Fruit fly (Drosophila melanogaster) whole organism, pupa: ENCODE results near the gene Cyp316a1.

Source experiments
- CG10348 ChIP-seq: fragments of 200-800 bp; sonication (Bioruptor generic); IDR thresholded peaks from 2 replicates; pipeline ENCODE4 v1.3.6; 2022; ENCODE audit warnings: missing biosample characterization, missing genetic modification characterization
- CG12605 ChIP-seq: fragments of 200-800 bp; sonication (Bioruptor generic); IDR thresholded peaks from 2 replicates; pipeline ENCODE4 v1.3.6; 2022; ENCODE audit warnings: missing biosample characterization, missing genetic modification characterization
- CG13204 ChIP-seq: fragments of 200-800 bp; sonication (Bioruptor generic); optimal IDR thresholded peaks from 2 replicates; lab custom pipeline; 2018; ENCODE audit warnings: missing biosample characterization, mild to moderate bottlenecking, missing genetic modification characterization, moderate library complexity
- CG14655 ChIP-seq: fragments of 200-800 bp; sonication (Bioruptor generic); optimal IDR thresholded peaks from 3 replicates; lab custom pipeline; 2017; ENCODE audit warnings: mild to moderate bottlenecking, missing biosample characterization, missing genetic modification reagents, missing genetic modification characterization
- CG15710 ChIP-seq: fragments of 200-800 bp; sonication (Bioruptor generic); optimal IDR thresholded peaks from 2 replicates; lab custom pipeline; 2018; ENCODE audit warnings: missing biosample characterization, mild to moderate bottlenecking, missing genetic modification characterization, moderate library complexity
- CG17806 ChIP-seq: fragments of 200-800 bp; sonication (Bioruptor generic); optimal IDR thresholded peaks from 2 replicates; lab custom pipeline; 2018; ENCODE audit warnings: missing biosample characterization, mild to moderate bottlenecking, missing genetic modification characterization, moderate library complexity
- CG32121 ChIP-seq: fragments of 200-800 bp; sonication (Bioruptor generic); IDR thresholded peaks from 2 replicates; pipeline ENCODE4 v1.3.6; 2022; ENCODE audit warnings: missing biosample characterization, missing genetic modification characterization
- CG34367 ChIP-seq: fragments of 200-800 bp; sonication (Bioruptor generic); optimal IDR thresholded peaks from 2 replicates; lab custom pipeline; 2018; ENCODE audit warnings: missing biosample characterization, mild to moderate bottlenecking, missing genetic modification characterization
- CG4496 ChIP-seq: fragments of 200-800 bp; sonication (Bioruptor generic); IDR thresholded peaks from 3 replicates; pipeline ENCODE4 v1.3.6; 2022; ENCODE audit warnings: missing biosample characterization, missing genetic modification characterization
- CG8159 ChIP-seq: fragments of 200-800 bp; sonication (Bioruptor generic); optimal IDR thresholded peaks from 3 replicates; lab custom pipeline; 2018; ENCODE audit warnings: missing biosample characterization, mild to moderate bottlenecking, missing genetic modification characterization, moderate library complexity
- CG8301 ChIP-seq: fragments of 200-800 bp; sonication (Bioruptor generic); optimal IDR thresholded peaks from 2 replicates; lab custom pipeline; 2018; ENCODE audit warnings: missing biosample characterization, mild to moderate bottlenecking, missing genetic modification characterization
- CG9948 ChIP-seq: fragments of 200-800 bp; sonication (Bioruptor generic); optimal IDR thresholded peaks from 2 replicates; lab custom pipeline; 2018; ENCODE audit warnings: missing biosample characterization, mild to moderate bottlenecking, missing genetic modification characterization, moderate library complexity
- D1 ChIP-seq: fragments of 200-800 bp; sonication (Bioruptor generic); optimal IDR thresholded peaks from 2 replicates; lab custom pipeline; 2018; ENCODE audit warnings: missing biosample characterization, mild to moderate bottlenecking, missing genetic modification characterization, moderate library complexity
- EcR ChIP-seq: fragments of 200-800 bp; sonication (Bioruptor generic); optimal IDR thresholded peaks from 3 replicates; lab custom pipeline; 2019; ENCODE audit warnings: missing biosample characterization, missing genetic modification characterization, mild to moderate bottlenecking, moderate library complexity, missing genetic modification reagents
- Ets98B ChIP-seq: fragments of 200-800 bp; sonication (Bioruptor generic); IDR thresholded peaks from 2 replicates; pipeline ENCODE4 v1.3.6; 2022; ENCODE audit warnings: missing biosample characterization, missing genetic modification characterization
- Pif1A ChIP-seq: fragments of 200-800 bp; sonication (Bioruptor generic); optimal IDR thresholded peaks from 3 replicates; lab custom pipeline; 2016; ENCODE audit warnings: missing biosample characterization, missing genetic modification characterization
- Pif1B ChIP-seq: fragments of 200-800 bp; sonication (Bioruptor generic); optimal IDR thresholded peaks from 3 replicates; lab custom pipeline; 2016; ENCODE audit warnings: missing biosample characterization, missing genetic modification characterization
- Snoo ChIP-seq: fragments of 200-800 bp; sonication (Bioruptor generic); optimal IDR thresholded peaks from 3 replicates; lab custom pipeline; 2017; ENCODE audit warnings: missing biosample characterization, mild to moderate bottlenecking, missing genetic modification characterization, inconsistent platforms
- fd96Ca ChIP-seq: fragments of 200-800 bp; sonication (Bioruptor generic); IDR thresholded peaks from 3 replicates; pipeline ENCODE4 v1.3.6; 2022; ENCODE audit warnings: missing biosample characterization, missing genetic modification characterization
- gl ChIP-seq: fragments of 200-800 bp; sonication (Bioruptor generic); optimal IDR thresholded peaks from 2 replicates; lab custom pipeline; 2018; ENCODE audit warnings: missing biosample characterization, mild to moderate bottlenecking, missing genetic modification characterization
- rn ChIP-seq: fragments of 200-800 bp; sonication (Bioruptor generic); IDR thresholded peaks from 2 replicates; pipeline ENCODE4 v1.3.6; 2022; ENCODE audit warnings: missing biosample characterization, missing genetic modification characterization

Cyp316a1 gene

DNA sequence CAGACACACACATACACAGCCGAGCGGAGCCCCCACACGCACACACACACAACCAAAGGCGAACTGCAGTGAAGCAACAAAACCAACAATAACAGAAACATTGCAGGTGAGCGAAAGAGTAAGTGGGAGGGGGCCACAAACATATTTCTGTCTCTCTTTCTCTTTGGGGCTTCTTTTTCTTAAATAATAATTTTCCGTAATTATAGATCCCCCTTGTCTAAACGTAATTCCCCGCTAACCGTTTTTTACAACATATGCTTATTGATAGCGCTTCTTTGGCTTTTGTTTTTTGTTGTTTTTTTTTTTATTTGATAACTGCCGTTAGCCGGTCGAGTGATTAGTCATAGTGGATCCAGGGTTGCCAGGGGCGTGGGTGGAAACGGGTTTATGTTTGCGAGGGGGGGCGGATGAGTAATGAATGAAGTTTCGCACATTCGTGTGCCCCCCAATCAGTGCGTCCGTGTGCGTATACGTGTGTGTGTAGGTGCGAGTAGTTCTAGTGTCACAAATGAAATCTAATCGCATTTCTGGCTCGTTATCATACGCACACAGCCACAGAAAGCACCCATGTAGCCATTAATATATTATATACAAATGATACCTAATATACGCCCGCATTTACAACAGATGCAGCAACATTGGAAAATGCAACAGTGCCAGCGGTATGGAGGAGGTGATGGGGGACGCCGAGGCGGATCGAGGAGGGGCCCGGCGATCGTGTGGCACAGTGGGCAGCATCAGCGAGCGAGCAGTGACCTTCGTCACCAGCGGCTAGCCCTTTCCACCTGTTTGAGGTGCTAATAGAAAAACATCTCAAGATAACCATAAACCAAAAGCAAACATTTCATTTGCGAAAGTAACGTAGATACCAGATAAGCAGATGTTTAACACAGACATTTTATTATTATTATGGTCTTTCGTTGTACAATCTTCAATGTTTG, 37.7 kb downstream of the Cyp316a1 start:
- TF ChIP-seq Pif1A: peak; percentile 2
- peak; percentile 17 for TF ChIP-seq EcR (GFP tag; lab: Kevin White, UChicago)
- peak; percentile 20; the same call in 1 of the 2 replicates for TF ChIP-seq Ets98B (GFP tag; lab: Robert Waterston, UW)
- TF ChIP-seq Snoo (tag; lab: Kevin White, UChicago): peak; percentile 17
- no peak for TF ChIP-seq CG8301 (tag; lab: Kevin White, UChicago)
- TF ChIP-seq CG32121 (GFP tag; lab: Robert Waterston, UW): 0 out of 2 replicates have a peak, but pooled peaks have one; percentile 35
- peak; percentile 13 for TF ChIP-seq CG17806
- peak; percentile 42; the same call in 2 of the 3 replicates for TF ChIP-seq CG4496 (GFP tag; lab: Robert Waterston, UW)
- peak; percentile 4 for TF ChIP-seq CG15710 (tag; lab: Kevin White, UChicago)
- TF ChIP-seq fd96Ca (GFP tag; lab: Robert Waterston, UW): peak; percentile 56; the same call in 2 of the 3 replicates
- no peak for TF ChIP-seq CG13204 (GFP tag; lab: Kevin White, UChicago)
- TF ChIP-seq D1 (tag; lab: Kevin White, UChicago): no peak
- TF ChIP-seq rn (GFP tag; lab: Robert Waterston, UW): no peak
- TF ChIP-seq CG10348 (GFP tag; lab: Robert Waterston, UW): no peak
- no peak for TF ChIP-seq Pif1B (GFP tag; lab: Kevin White, UChicago)

dm6 chr3L:7530461-7531338, 39.0 kb downstream of the Cyp316a1 start:
- TF ChIP-seq CG12605: no peak
- no peak for TF ChIP-seq fd96Ca (GFP tag; lab: Robert Waterston, UW)
- no peak for TF ChIP-seq CG4496 (GFP tag; lab: Robert Waterston, UW)
- peak; percentile 87 for TF ChIP-seq EcR (GFP tag; lab: Kevin White, UChicago)
- TF ChIP-seq CG14655 (GFP tag; lab: Kevin White, UChicago): no peak
- TF ChIP-seq CG32121 (GFP tag; lab: Robert Waterston, UW): 0 out of 2 replicates have a peak, but pooled peaks have one; percentile 14

DNA sequence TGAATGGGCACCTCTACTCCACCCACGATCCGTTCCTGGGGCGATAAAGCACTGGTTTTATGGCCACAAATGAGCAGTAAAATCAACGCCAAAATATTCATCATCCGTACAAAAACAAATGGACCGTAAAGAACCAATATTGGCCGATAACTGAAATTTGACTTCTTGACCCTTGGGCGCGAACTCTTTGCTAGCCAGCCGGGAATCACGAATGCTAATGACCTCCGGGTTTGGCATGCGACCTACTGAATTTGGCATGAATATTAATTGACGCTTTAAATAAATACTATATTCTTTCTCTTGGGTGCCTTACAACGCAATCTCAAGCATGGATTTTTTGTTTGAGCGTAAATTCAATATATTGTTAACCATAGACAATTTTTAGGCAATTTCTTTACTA, 48.1 kb downstream of the Cyp316a1 start, which contains the start of gene CG16998:
Gene CG16998, minus strand, starts transcription at position 101 of the 400 bp plus-strand sequence.
- TF ChIP-seq Pif1B (GFP tag; lab: Kevin White, UChicago): no peak
- TF ChIP-seq CG8301 (tag; lab: Kevin White, UChicago): no peak
- TF ChIP-seq CG4496 (GFP tag; lab: Robert Waterston, UW): no peak
- no peak for TF ChIP-seq gl
- no peak for TF ChIP-seq CG12605
- no peak for TF ChIP-seq Pif1A
- no peak for TF ChIP-seq Ets98B (GFP tag; lab: Robert Waterston, UW)
- no peak for TF ChIP-seq EcR (GFP tag; lab: Kevin White, UChicago)
- TF ChIP-seq CG32121 (GFP tag; lab: Robert Waterston, UW): no peak
- TF ChIP-seq fd96Ca (GFP tag; lab: Robert Waterston, UW): no peak
- no peak for TF ChIP-seq rn (GFP tag; lab: Robert Waterston, UW)
- TF ChIP-seq CG10348 (GFP tag; lab: Robert Waterston, UW): no peak
- TF ChIP-seq CG34367 (tag; lab: Kevin White, UChicago): no peak
- TF ChIP-seq CG14655 (GFP tag; lab: Kevin White, UChicago): no peak
- no peak for TF ChIP-seq CG8159
- TF ChIP-seq CG9948 (tag; lab: Kevin White, UChicago): no peak
- TF ChIP-seq D1 (tag; lab: Kevin White, UChicago): no peak
- no peak for TF ChIP-seq Snoo (tag; lab: Kevin White, UChicago)
- no peak for TF ChIP-seq CG17806

DNA sequence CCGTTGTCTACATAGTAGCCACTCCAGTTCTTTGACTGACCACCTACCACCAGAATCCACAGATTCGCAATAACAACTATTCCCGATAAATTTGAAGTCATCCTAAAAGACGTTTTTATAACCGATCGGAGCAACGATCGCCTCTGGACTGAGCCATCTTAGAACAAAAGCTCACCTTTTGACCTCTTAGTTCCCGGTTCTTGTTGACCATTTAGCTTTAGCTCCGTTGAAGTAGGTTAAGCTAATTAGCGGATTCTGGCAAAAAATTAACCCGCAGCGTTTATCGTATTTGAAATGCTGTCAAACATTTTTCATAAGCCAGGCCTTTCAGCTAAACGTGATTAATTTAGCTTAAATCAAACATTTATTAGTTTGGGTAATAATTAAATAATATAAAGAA, 49.4 kb downstream of the Cyp316a1 start, which contains the start of gene CG32374:
Gene CG32374, minus strand, starts transcription at position 101 of the 400 bp plus-strand sequence.
- TF ChIP-seq gl (no peak), CG17806 (no peak), CG8159 (no peak), rn (GFP tag; lab: Robert Waterston, UW) (no peak), fd96Ca (GFP tag; lab: Robert Waterston, UW) (no peak), CG8301 (tag; lab: Kevin White, UChicago) (no peak), Pif1A (no peak), CG14655 (GFP tag; lab: Kevin White, UChicago) (no peak), Pif1B (GFP tag; lab: Kevin White, UChicago) (no peak), CG32121 (GFP tag; lab: Robert Waterston, UW) (no peak), CG4496 (GFP tag; lab: Robert Waterston, UW) (no peak), CG12605 (no peak), CG13204 (GFP tag; lab: Kevin White, UChicago) (no peak), EcR (GFP tag; lab: Kevin White, UChicago) (no peak), Ets98B (GFP tag; lab: Robert Waterston, UW) (no peak), CG10348 (GFP tag; lab: Robert Waterston, UW) (no peak), Snoo (tag; lab: Kevin White, UChicago) (no peak)
- TF ChIP-seq, all 21 proteins: peak for 0
